Fruit fly (Drosophila melanogaster) whole organism, embryonic: ENCODE measurements around the gene Nnp-1.

ENCODE experiments used
- Ada2b ChIP-seq: fragments of 200-800 bp; sonication (Bioruptor generic); IDR thresholded peaks from 2 replicates; pipeline ENCODE4 v1.3.6; 2022; ENCODE audit warnings: missing biosample characterization, missing genetic modification characterization
- CG10959 ChIP-seq: fragments of 200-800 bp; sonication (Bioruptor generic); IDR thresholded peaks from 2 replicates; pipeline ENCODE4 v1.3.6; 2022; ENCODE audit warnings: missing biosample characterization, missing genetic modification characterization
- CG11456 ChIP-seq: fragments of 200-800 bp; sonication (Bioruptor generic); IDR thresholded peaks from 3 replicates; pipeline ENCODE4 v1.3.6; 2022; ENCODE audit warnings: missing biosample characterization, missing genetic modification characterization
- CG12659 ChIP-seq: fragments of 200-800 bp; sonication (Bioruptor generic); optimal IDR thresholded peaks from 3 replicates; lab custom pipeline; 2017; ENCODE audit warnings: mild to moderate bottlenecking, missing biosample characterization, missing genetic modification reagents, missing genetic modification characterization
- CG13624 ChIP-seq: fragments of 200-800 bp; sonication (Bioruptor generic); optimal IDR thresholded peaks from 2 replicates; lab custom pipeline; 2016; ENCODE audit warnings: missing biosample characterization, missing genetic modification characterization
- CG13775 ChIP-seq: fragments of 200-800 bp; sonication (Bioruptor generic); optimal IDR thresholded peaks from 3 replicates; lab custom pipeline; 2017; ENCODE audit warnings: missing biosample characterization, mild to moderate bottlenecking, missing genetic modification characterization
- CG14050 ChIP-seq: fragments of 200-800 bp; sonication (Bioruptor generic); IDR thresholded peaks from 3 replicates; pipeline ENCODE4 v1.3.6; 2022; ENCODE audit warnings: missing biosample characterization, missing genetic modification characterization
- CG1529 ChIP-seq: fragments of 200-800 bp; sonication (Bioruptor generic); optimal IDR thresholded peaks from 3 replicates; lab custom pipeline; 2018; ENCODE audit warnings: missing biosample characterization, missing genetic modification characterization
- CG15696 ChIP-seq: fragments of 200-800 bp; sonication (Bioruptor generic); optimal IDR thresholded peaks from 2 replicates; lab custom pipeline; 2019; ENCODE audit warnings: missing biosample characterization, mild to moderate bottlenecking, missing genetic modification characterization, moderate library complexity
- CG1602 ChIP-seq: fragments of 200-800 bp; sonication (Bioruptor generic); optimal IDR thresholded peaks from 3 replicates; lab custom pipeline; 2016; ENCODE audit warnings: missing biosample characterization, missing genetic modification characterization
- CG18619 ChIP-seq: fragments of 200-800 bp; sonication (Bioruptor generic); optimal IDR thresholded peaks from 3 replicates; lab custom pipeline; 2017; ENCODE audit warnings: missing biosample characterization, mild to moderate bottlenecking, missing genetic modification characterization
- CG2202 ChIP-seq: fragments of 200-800 bp; sonication (Bioruptor generic); optimal IDR thresholded peaks from 2 replicates; lab custom pipeline; 2018; ENCODE audit warnings: missing biosample characterization, mild to moderate bottlenecking, missing genetic modification characterization
- CG30403 ChIP-seq: fragments of 200-800 bp; sonication (Bioruptor generic); optimal IDR thresholded peaks from 3 replicates; lab custom pipeline; 2016; ENCODE audit warnings: missing biosample characterization, missing genetic modification characterization
- CG3281 ChIP-seq: fragments of 200-800 bp; sonication (Bioruptor generic); optimal IDR thresholded peaks from 3 replicates; lab custom pipeline; 2017; ENCODE audit warnings: missing biosample characterization, mild to moderate bottlenecking, missing genetic modification characterization
- CG4820 ChIP-seq: fragments of 200-800 bp; sonication (Bioruptor generic); optimal IDR thresholded peaks from 3 replicates; lab custom pipeline; 2016; ENCODE audit warnings: missing biosample characterization, missing genetic modification characterization
- CG7839 ChIP-seq: fragments of 200-800 bp; sonication (Bioruptor generic); optimal IDR thresholded peaks from 3 replicates; lab custom pipeline; 2018; ENCODE audit warnings: missing biosample characterization, mild to moderate bottlenecking, missing genetic modification characterization, moderate library complexity
- CG8944 ChIP-seq: fragments of 200-800 bp; sonication (Bioruptor generic); optimal IDR thresholded peaks from 3 replicates; lab custom pipeline; 2016; ENCODE audit warnings: missing biosample characterization, missing genetic modification characterization
- CrebB ChIP-seq: fragments of 200-800 bp; sonication (Bioruptor generic); optimal IDR thresholded peaks from 3 replicates; lab custom pipeline; 2018; ENCODE audit warnings: missing biosample characterization, mild to moderate bottlenecking, missing genetic modification characterization
- Dip2 ChIP-seq: fragments of 200-800 bp; sonication (Bioruptor generic); IDR thresholded peaks from 2 replicates; pipeline ENCODE4 v1.3.6; 2022; ENCODE audit warnings: missing biosample characterization, missing genetic modification characterization
- E2f2 ChIP-seq: fragments of 200-800 bp; sonication (Bioruptor generic); IDR thresholded peaks from 2 replicates; pipeline ENCODE4 v1.3.6; 2022; ENCODE audit warnings: missing biosample characterization, missing genetic modification characterization
- Elba2 ChIP-seq: fragments of 200-800 bp; sonication (Bioruptor generic); optimal IDR thresholded peaks from 3 replicates; lab custom pipeline; 2016; ENCODE audit warnings: missing biosample characterization, missing genetic modification characterization
- Fer1 ChIP-seq: fragments of 200-800 bp; sonication (Bioruptor generic); optimal IDR thresholded peaks from 2 replicates; lab custom pipeline; 2017; ENCODE audit warnings: missing biosample characterization, mild to moderate bottlenecking, missing genetic modification characterization
- Fer3 ChIP-seq: fragments of 200-800 bp; sonication (Bioruptor generic); optimal IDR thresholded peaks from 2 replicates; lab custom pipeline; 2018; ENCODE audit warnings: missing biosample characterization, mild to moderate bottlenecking, missing genetic modification characterization, moderate library complexity
- Kr ChIP-seq: fragments of 200-800 bp; sonication (Bioruptor generic); optimal IDR thresholded peaks from 2 replicates; lab custom pipeline; 2017; ENCODE audit warnings: missing biosample characterization, mild to moderate bottlenecking, missing genetic modification characterization
- Max ChIP-seq: fragments of 200-800 bp; sonication (Bioruptor generic); optimal IDR thresholded peaks from 2 replicates; lab custom pipeline; 2016; ENCODE audit warnings: missing biosample characterization, mild to moderate bottlenecking, missing genetic modification characterization
- Med ChIP-seq: fragments of 200-800 bp; sonication (Bioruptor generic); peaks from one replicate; lab custom pipeline; 2016; ENCODE audit warnings: missing biosample characterization, missing genetic modification characterization, mild to moderate bottlenecking, inconsistent platforms, moderate library complexity
- NK7.1 ChIP-seq: fragments of 200-800 bp; sonication (Bioruptor generic); optimal IDR thresholded peaks from 3 replicates; lab custom pipeline; 2016; ENCODE audit warnings: missing biosample characterization, missing genetic modification characterization
- Oli ChIP-seq: fragments of 200-800 bp; sonication (Bioruptor generic); optimal IDR thresholded peaks from 2 replicates; lab custom pipeline; 2018; ENCODE audit warnings: missing biosample characterization, mild to moderate bottlenecking, missing genetic modification characterization, moderate library complexity
- Poxn ChIP-seq: fragments of 200-800 bp; sonication (Bioruptor generic); IDR thresholded peaks from 2 replicates; pipeline ENCODE4 v1.3.6; 2022; ENCODE audit warnings: missing biosample characterization, missing genetic modification characterization
- Sry-β ChIP-seq: fragments of 200-800 bp; sonication (Bioruptor generic); optimal IDR thresholded peaks from 2 replicates; lab custom pipeline; 2018; ENCODE audit warnings: missing biosample characterization, mild to moderate bottlenecking, missing genetic modification characterization, moderate library complexity
- TFAM ChIP-seq: fragments of 200-800 bp; sonication (Bioruptor generic); optimal IDR thresholded peaks from 2 replicates; lab custom pipeline; 2017; ENCODE audit warnings: missing biosample characterization, missing genetic modification characterization, inconsistent platforms
- btn ChIP-seq: fragments of 200-800 bp; sonication (Bioruptor generic); optimal IDR thresholded peaks from 2 replicates; lab custom pipeline; 2016; ENCODE audit warnings: missing biosample characterization, missing genetic modification characterization
- cwo ChIP-seq: fragments of 200-800 bp; sonication (Bioruptor generic); optimal IDR thresholded peaks from 3 replicates; lab custom pipeline; 2017; ENCODE audit warnings: missing biosample characterization, missing genetic modification characterization, mild to moderate bottlenecking, moderate library complexity, missing genetic modification reagents
- dysf ChIP-seq: fragments of 200-800 bp; sonication (Bioruptor generic); IDR thresholded peaks from 3 replicates; pipeline ENCODE4 v1.3.6; 2022; ENCODE audit warnings: missing biosample characterization, missing genetic modification characterization
- exex ChIP-seq: fragments of 200-800 bp; sonication (Bioruptor generic); optimal IDR thresholded peaks from 4 replicates; lab custom pipeline; 2018; ENCODE audit warnings: missing biosample characterization, mild to moderate bottlenecking, missing genetic modification characterization, moderate library complexity
- fd96Cb ChIP-seq: fragments of 200-800 bp; sonication (Bioruptor generic); optimal IDR thresholded peaks from 2 replicates; lab custom pipeline; 2018; ENCODE audit warnings: missing biosample characterization, mild to moderate bottlenecking, missing genetic modification characterization, moderate library complexity
- fu2 ChIP-seq: fragments of 200-800 bp; sonication (Bioruptor generic); optimal IDR thresholded peaks from 2 replicates; lab custom pipeline; 2016; ENCODE audit warnings: missing biosample characterization, missing genetic modification characterization
- grn ChIP-seq: fragments of 200-800 bp; sonication (Bioruptor generic); optimal IDR thresholded peaks from 3 replicates; lab custom pipeline; 2017; ENCODE audit warnings: missing biosample characterization, missing genetic modification characterization
- lola ChIP-seq, 3 experiments: fragments of >200 bp in 2 of 3; fragments of 200-800 bp in 1 of 3; sonication (Bioruptor generic) in 1 of 3; optimal IDR thresholded peaks; 2 replicates each; lab custom pipeline; 2017 to 2019; ENCODE audit warnings: missing biosample characterization in 3 of 3, missing genetic modification characterization in 3 of 3, mild to moderate bottlenecking in 1 of 3, moderate library complexity in 1 of 3
- onecut ChIP-seq: fragments of 200-800 bp; sonication (Bioruptor generic); IDR thresholded peaks from 2 replicates; pipeline ENCODE4 v1.3.6; 2022; ENCODE audit warnings: missing biosample characterization, missing genetic modification characterization
- sc ChIP-seq, 3 experiments: fragments of >200 bp in 2 of 3; fragments of 200-800 bp in 1 of 3; sonication (Bioruptor generic) in 1 of 3; optimal IDR thresholded peaks; 2 replicates in 2 of 3; 3 replicates in 1 of 3; lab custom pipeline; 2017; ENCODE audit warnings: mild to moderate bottlenecking in 1 of 3, missing biosample characterization in 1 of 3, missing genetic modification characterization in 1 of 3, missing genetic modification reagents in 1 of 3
- seq ChIP-seq: fragments of 200-800 bp; sonication (Bioruptor generic); IDR thresholded peaks from 2 replicates; pipeline ENCODE4 v1.3.6; 2022; ENCODE audit warnings: missing biosample characterization, missing genetic modification characterization
- sim ChIP-seq: fragments of 200-800 bp; sonication (Bioruptor generic); IDR thresholded peaks from 2 replicates; pipeline ENCODE4 v1.3.6; 2022; ENCODE audit warnings: missing biosample characterization, missing genetic modification characterization
- stc ChIP-seq: fragments of 200-800 bp; sonication (Bioruptor generic); IDR thresholded peaks from 2 replicates; pipeline ENCODE4 v1.3.6; 2022; ENCODE audit warnings: missing biosample characterization, missing genetic modification characterization
- stwl ChIP-seq: fragments of 200-800 bp; sonication (Bioruptor generic); optimal IDR thresholded peaks from 3 replicates; lab custom pipeline; 2018; ENCODE audit warnings: missing biosample characterization, mild to moderate bottlenecking, missing genetic modification characterization, moderate library complexity
- tna ChIP-seq: fragments of 200-800 bp; sonication (Bioruptor generic); IDR thresholded peaks from 2 replicates; pipeline ENCODE4 v1.3.6; 2022; ENCODE audit warnings: missing biosample characterization, missing genetic modification characterization; ENCODE audit not compliant: partially characterized antibody
- tup ChIP-seq: fragments of 200-800 bp; sonication (Bioruptor generic); optimal IDR thresholded peaks from 2 replicates; lab custom pipeline; 2016; ENCODE audit warnings: missing biosample characterization, mild to moderate bottlenecking, missing genetic modification characterization, moderate library complexity
- vnd ChIP-seq: fragments of 200-800 bp; sonication (Bioruptor generic); IDR thresholded peaks from 3 replicates; pipeline ENCODE4 v1.3.6; 2022; ENCODE audit warnings: missing biosample characterization, missing genetic modification characterization; ENCODE audit not compliant: partially characterized antibody
- wdn ChIP-seq: fragments of 200-800 bp; sonication (Bioruptor generic); IDR thresholded peaks from 2 replicates; pipeline ENCODE4 v1.3.6; 2022; ENCODE audit warnings: missing biosample characterization, missing genetic modification characterization

The Nnp-1 gene

dm6 chr2L:13366109-13366747 lies at the start of gene Nnp-1, which contains the start of gene Grx3 (continued):
- peak; percentile 27 for TF ChIP-seq Oli (tag; lab: Kevin White, UChicago)
- TF ChIP-seq CG13775 (GFP tag; lab: Kevin White, UChicago): peak; percentile 44
- no peak for TF ChIP-seq CG1529 (GFP tag; lab: Kevin White, UChicago)
- TF ChIP-seq CG1602 (GFP tag; lab: Kevin White, UChicago): peak; percentile 22
- 0 out of 2 replicates have a peak, but pooled peaks have one; percentile 16 for TF ChIP-seq E2f2 (GFP tag; lab: Robert Waterston, UW)
- TF ChIP-seq Fer1: no peak
- no peak for TF ChIP-seq grn (GFP tag; lab: Kevin White, UChicago)
- TF ChIP-seq Med (GFP tag; lab: Kevin White, UChicago): peak; percentile 81
- TF ChIP-seq onecut (GFP tag; lab: Robert Waterston, UW): no peak
- no peak for TF ChIP-seq Fer3 (tag; lab: Kevin White, UChicago)
- TF ChIP-seq Elba2 (GFP tag; lab: Kevin White, UChicago): no peak
- TF ChIP-seq stwl (tag; lab: Kevin White, UChicago): peak; percentile 49
- TF ChIP-seq tna (GFP tag; lab: Robert Waterston, UW): 0 out of 2 replicates have a peak, but pooled peaks have one; percentile 12
- TF ChIP-seq CG7839 (tag; lab: Kevin White, UChicago): no peak
- TF ChIP-seq stc (GFP tag; lab: Robert Waterston, UW): no peak
- peak; percentile 15 for TF ChIP-seq fd96Cb (tag; lab: Kevin White, UChicago)
- no peak for TF ChIP-seq CG14050 (GFP tag; lab: Robert Waterston, UW)
- TF ChIP-seq vnd: no peak
- no peak for TF ChIP-seq CG11456 (GFP tag; lab: Robert Waterston, UW)
- TF ChIP-seq Sry-β (GFP tag; lab: Kevin White, UChicago): peak; percentile 92
- no peak for TF ChIP-seq TFAM (GFP tag; lab: Kevin White, UChicago)
- peak; percentile 98 for TF ChIP-seq cwo
- TF ChIP-seq Poxn: no peak
- peak; percentile 46; the same call in 1 of the 3 replicates for TF ChIP-seq dysf (GFP tag; lab: Robert Waterston, UW)
- TF ChIP-seq CG3281 (GFP tag; lab: Kevin White, UChicago): no peak
- TF ChIP-seq seq (GFP tag; lab: Robert Waterston, UW): no peak
- no peak for TF ChIP-seq Ada2b (GFP tag; lab: Robert Waterston, UW)
- TF ChIP-seq CG18619: peak; percentile 36
- TF ChIP-seq CG4820: peak; percentile 45
- no peak for TF ChIP-seq tup (GFP tag; lab: Kevin White, UChicago)
- TF ChIP-seq CG2202 (tag; lab: Kevin White, UChicago): no peak
- no peak for TF ChIP-seq btn (GFP tag; lab: Kevin White, UChicago)
- no peak for TF ChIP-seq CrebB (tag; lab: Kevin White, UChicago)
- peak; percentile 65 for TF ChIP-seq CG15696 (tag; lab: Kevin White, UChicago)
- no peak for TF ChIP-seq CG13624 (GFP tag; lab: Kevin White, UChicago)
- peak; percentile 98 for TF ChIP-seq Max (GFP tag; lab: Kevin White, UChicago)
- TF ChIP-seq exex (tag; lab: Kevin White, UChicago): no peak
- no peak for TF ChIP-seq Kr (GFP tag; lab: Kevin White, UChicago)
- TF ChIP-seq wdn (GFP tag; lab: Robert Waterston, UW): peak; percentile 20; the same call in 1 of the 2 replicates
- TF ChIP-seq sc (optimal IDR thresholded peaks at IDR 0.05; lab: Kevin White, UChicago): no peak
- TF ChIP-seq sc (GFP tag; optimal IDR thresholded peaks at IDR 0.05; lab: Kevin White, UChicago): no peak
- no peak for TF ChIP-seq CG10959 (GFP tag; lab: Robert Waterston, UW)
- no peak for TF ChIP-seq NK7.1 (GFP tag; lab: Kevin White, UChicago)
- TF ChIP-seq CG12659 (GFP tag; lab: Kevin White, UChicago): peak; percentile 79
- TF ChIP-seq lola (GFP tag; optimal IDR thresholded peaks at IDR 0.05; lab: Kevin White, UChicago): no peak
- no peak for TF ChIP-seq sim (GFP tag; lab: Robert Waterston, UW)
- no peak for TF ChIP-seq fu2 (GFP tag; lab: Kevin White, UChicago)
- no peak for TF ChIP-seq CG8944 (GFP tag; lab: Kevin White, UChicago)
- no peak for TF ChIP-seq Dip2
- TF ChIP-seq CG30403 (GFP tag; lab: Kevin White, UChicago): peak; percentile 57
